Fruit fly (Drosophila melanogaster): ENCODE measurements around the gene Akap200.
A peak's percentile ranks its signal among the peaks of the same experiment; 100 is the strongest.

Akap200 gene

DNA sequence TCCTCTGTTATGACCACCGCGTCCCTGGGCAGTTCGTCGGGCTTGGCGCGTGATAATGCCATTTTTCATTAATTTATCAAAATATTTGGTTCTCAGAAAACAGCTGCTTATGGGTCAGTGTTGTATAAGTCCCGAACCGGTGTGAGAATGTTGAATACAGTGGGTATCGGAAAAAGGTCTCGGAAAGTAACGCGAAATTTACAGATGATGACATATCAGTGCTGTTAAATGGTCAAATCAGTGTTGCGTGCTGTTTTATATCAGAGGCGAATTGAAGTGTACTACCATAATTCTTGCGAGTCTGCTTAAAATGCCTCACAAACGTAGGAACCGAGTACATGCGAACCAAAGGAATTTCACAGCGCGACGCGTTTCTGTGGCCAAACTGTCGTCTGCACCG lies 32.8 kb upstream of the Akap200 start, which contains the start of the genes CG13392 and Rcd4 (continued):
- TF ChIP-seq OdsH (GFP tag; optimal IDR thresholded peaks at IDR 0.05) (peak; percentile 63), CG3919 (GFP tag; optimal IDR thresholded peaks at IDR 0.05) (peak; percentile 79), Ets96B (tag; optimal IDR thresholded peaks at IDR 0.05) (peak; percentile 12), CG34406 (GFP tag; optimal IDR thresholded peaks at IDR 0.05) (peak; percentile 14), CG6854 (GFP tag; optimal IDR thresholded peaks at IDR 0.05) (peak; percentile 36), svp (GFP tag) (peak; percentile 47), Eip93F (GFP tag; optimal IDR thresholded peaks at IDR 0.05) (no peak), CG6792 (GFP tag; optimal IDR thresholded peaks at IDR 0.05) (peak; percentile 58), acj6 (GFP tag; optimal IDR thresholded peaks at IDR 0.05) (peak; percentile 60), CG11902 (GFP tag; optimal IDR thresholded peaks at IDR 0.05) (peak; percentile 39), spab (GFP tag; optimal IDR thresholded peaks at IDR 0.05) (no peak), Hr38 (GFP tag; optimal IDR thresholded peaks at IDR 0.05) (no peak), Ets21C (GFP tag; optimal IDR thresholded peaks at IDR 0.05) (peak; percentile 42), net (GFP tag; optimal IDR thresholded peaks at IDR 0.05) (peak; percentile 52), CG11762 (GFP tag; optimal IDR thresholded peaks at IDR 0.05; ENCODE audit: insufficient read depth) (peak; percentile 21), topi (GFP tag; optimal IDR thresholded peaks at IDR 0.05) (peak; percentile 76), fd59A (GFP tag; optimal IDR thresholded peaks at IDR 0.05) (no peak), CG7368 (GFP tag; optimal IDR thresholded peaks at IDR 0.05) (peak; percentile 59), CG3032 (tag; optimal IDR thresholded peaks at IDR 0.05) (peak; percentile 47), dac (GFP tag; optimal IDR thresholded peaks at IDR 0.05) (no peak), CG8119 (GFP tag; IDR thresholded peaks at IDR 0.05) (no peak)

DNA sequence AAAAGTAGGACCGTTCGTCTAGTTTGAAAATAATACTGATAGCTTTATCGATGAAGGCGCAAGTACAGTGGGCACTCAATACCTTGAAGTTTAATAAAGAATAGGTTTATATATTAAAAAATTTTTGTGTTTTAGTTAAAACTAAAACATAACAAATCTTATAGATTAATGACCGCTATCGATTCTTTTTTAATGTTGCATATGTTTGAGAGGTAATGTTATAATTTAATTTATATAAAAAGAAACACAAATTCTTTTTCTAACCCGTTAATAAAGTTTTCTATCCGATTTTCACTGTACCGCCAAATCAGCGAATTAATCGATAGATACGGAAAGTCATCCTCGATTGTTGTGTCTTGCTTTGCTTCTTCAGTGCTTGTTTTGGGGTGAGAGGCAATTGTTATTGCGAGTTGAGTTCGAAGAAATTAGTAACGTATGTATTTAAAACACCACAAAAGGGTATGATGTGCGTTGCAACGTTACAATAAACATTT lies 31.3 kb upstream of the Akap200 start, which contains the start of the genes Dad1 and CG13384:
Gene Dad1 (minus strand): TSS at position 30 of the 494 bp plus-strand sequence.
Gene CG13384 (plus strand): TSS at position 348 of the 494 bp plus-strand sequence.
- TF ChIP-seq Eip93F (GFP tag; optimal IDR thresholded peaks at IDR 0.05) = peak; percentile 83
- peak; percentile 96 for TF ChIP-seq esn (GFP tag; optimal IDR thresholded peaks at IDR 0.05)
- TF ChIP-seq cyc (GFP tag; optimal IDR thresholded peaks at IDR 0.05) = peak; percentile 89
- TF ChIP-seq Ets96B (tag; optimal IDR thresholded peaks at IDR 0.05) = peak; percentile 80
- TF ChIP-seq CG1621 (tag; optimal IDR thresholded peaks at IDR 0.05) = peak; percentile 91
- TF ChIP-seq CG11902 (GFP tag; optimal IDR thresholded peaks at IDR 0.05) = peak; percentile 86
- peak; percentile 61 for TF ChIP-seq CG16779 (tag; optimal IDR thresholded peaks at IDR 0.05)
- TF ChIP-seq CG31627 (GFP tag; optimal IDR thresholded peaks at IDR 0.05) = peak; percentile 86
- TF ChIP-seq fkh (GFP tag; optimal IDR thresholded peaks at IDR 0.05) = peak; percentile 68
- TF ChIP-seq CG10631 (GFP tag; optimal IDR thresholded peaks at IDR 0.05) = peak; percentile 91
- peak; percentile 88 for TF ChIP-seq CG6808 (GFP tag; optimal IDR thresholded peaks at IDR 0.05)
- peak; percentile 85 for TF ChIP-seq Blimp-1 (GFP tag; optimal IDR thresholded peaks at IDR 0.05)
- peak; percentile 79 for TF ChIP-seq Ets21C (GFP tag; optimal IDR thresholded peaks at IDR 0.05)
- TF ChIP-seq dsx (GFP tag; optimal IDR thresholded peaks at IDR 0.05; ENCODE audit: poor library complexity, severe bottlenecking) = peak; percentile 93
- peak; percentile 90 for TF ChIP-seq CG15336 (GFP tag; IDR thresholded peaks at IDR 0.05)
- TF ChIP-seq Sox14 (GFP tag; optimal IDR thresholded peaks at IDR 0.05) = peak; percentile 91
- TF ChIP-seq topi (GFP tag; optimal IDR thresholded peaks at IDR 0.05) = peak; percentile 89
- peak; percentile 98 for TF ChIP-seq Eip78C (GFP tag)
- TF ChIP-seq vri (GFP tag; optimal IDR thresholded peaks at IDR 0.05) = peak; percentile 77
- TF ChIP-seq CG6276 (GFP tag; optimal IDR thresholded peaks at IDR 0.05) = peak; percentile 83
- TF ChIP-seq CG8632 (GFP tag; optimal IDR thresholded peaks at IDR 0.05) = peak; percentile 93
- peak; percentile 91 for TF ChIP-seq CG10669 (GFP tag; optimal IDR thresholded peaks at IDR 0.05)
- TF ChIP-seq spab (GFP tag; optimal IDR thresholded peaks at IDR 0.05) = peak; percentile 80
- TF ChIP-seq dac (GFP tag; optimal IDR thresholded peaks at IDR 0.05) = peak; percentile 57
- TF ChIP-seq Hr39 (GFP tag; optimal IDR thresholded peaks at IDR 0.05) = peak; percentile 83
- peak; percentile 90 for TF ChIP-seq pdm3 (GFP tag; optimal IDR thresholded peaks at IDR 0.05)
- peak; percentile 94 for TF ChIP-seq eg (GFP tag; IDR thresholded peaks at IDR 0.05)
- peak; percentile 45 for TF ChIP-seq fd85E (GFP tag; optimal IDR thresholded peaks at IDR 0.05)
- peak; percentile 78 for TF ChIP-seq fd59A (GFP tag; optimal IDR thresholded peaks at IDR 0.05)
- TF ChIP-seq ss (GFP tag; optimal IDR thresholded peaks at IDR 0.05) = peak; percentile 87 to 90
- TF ChIP-seq CG8119 (GFP tag; IDR thresholded peaks at IDR 0.05) = peak; percentile 94
- peak; percentile 78 for TF ChIP-seq CG6854 (GFP tag; optimal IDR thresholded peaks at IDR 0.05)
- TF ChIP-seq CG32006 (GFP tag; optimal IDR thresholded peaks at IDR 0.05) = peak; percentile 93
- TF ChIP-seq CG9139 (GFP tag; optimal IDR thresholded peaks at IDR 0.05) = peak; percentile 78
- TF ChIP-seq Eip75B (GFP tag; optimal IDR thresholded peaks at IDR 0.05) = peak; percentile 89
- peak; percentile 87 for TF ChIP-seq net (GFP tag; optimal IDR thresholded peaks at IDR 0.05)
- TF ChIP-seq CG11762 (GFP tag; optimal IDR thresholded peaks at IDR 0.05; ENCODE audit: insufficient read depth) = peak; percentile 88
- peak; percentile 89 for TF ChIP-seq Sox15 (GFP tag; optimal IDR thresholded peaks at IDR 0.05)
- TF ChIP-seq acj6 (GFP tag; optimal IDR thresholded peaks at IDR 0.05) = peak; percentile 94
- peak; percentile 93 for TF ChIP-seq CG34406 (GFP tag; optimal IDR thresholded peaks at IDR 0.05)
- peak; percentile 88 for TF ChIP-seq CG6792 (GFP tag; optimal IDR thresholded peaks at IDR 0.05)

Measured in whole organism, prepupa.